Worm (Caenorhabditis elegans): ENCODE results near the gene ins-35.
A peak's percentile ranks its signal among the peaks of the same experiment; 100 is the strongest.

ce11 chrV:20402842-20403241 lies 27.5 kb downstream of the ins-35 start:
- TF ChIP-seq zag-1 (tag; optimal IDR thresholded peaks at IDR 0.05), result no peak
- no peak for TF ChIP-seq skn-1 (tag; optimal IDR thresholded peaks at IDR 0.05)
- TF ChIP-seq R02D3.7 (tag; optimal IDR thresholded peaks at IDR 0.05), result no peak
- no peak for TF ChIP-seq snpc-4 (tag; optimal IDR thresholded peaks at IDR 0.05)
- TF ChIP-seq ztf-4 (tag; optimal IDR thresholded peaks at IDR 0.05), result no peak
- TF ChIP-seq lsy-2 (tag; optimal IDR thresholded peaks at IDR 0.05), result peak in 1 of 2 experiments; percentile 39

Measured in whole organism, L2 larva.